Fruit fly (Drosophila melanogaster): Measurements from ENCODE around the gene eater.
A peak's percentile ranks its signal among the peaks of the same experiment; 100 is the strongest.

eater gene

DNA sequence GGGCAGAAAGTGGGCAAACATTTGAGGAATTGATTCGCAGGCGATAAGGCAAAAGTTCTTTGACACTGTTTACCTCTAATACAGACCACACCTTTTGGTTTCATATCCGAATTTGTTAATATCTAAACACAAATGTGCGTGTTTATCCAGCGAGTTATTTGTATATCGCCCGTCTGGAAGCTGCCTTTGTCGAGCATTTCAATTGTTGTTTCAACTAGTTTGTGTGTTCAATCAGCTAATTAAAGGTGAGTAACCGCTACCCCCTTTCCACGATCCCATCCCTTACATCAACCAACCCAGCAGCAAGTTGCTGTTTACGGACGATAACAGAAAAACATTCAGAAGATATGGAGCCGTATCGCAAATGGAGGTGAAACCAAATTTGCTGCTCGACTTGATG, 31.9 kb upstream of the eater start (continued):
- TF ChIP-seq CG18011 (GFP tag; optimal IDR thresholded peaks at IDR 0.05) (peak; percentile 24), wek (GFP tag; optimal IDR thresholded peaks at IDR 0.05) (peak; percentile 58), Sox100B (GFP tag; optimal IDR thresholded peaks at IDR 0.05) (no peak), CG12659 (GFP tag; optimal IDR thresholded peaks at IDR 0.05) (peak; percentile 48), CG14860 (GFP tag; IDR thresholded peaks at IDR 0.05; ENCODE audit: partially characterized antibody) (no peak), CG17912 (GFP tag; optimal IDR thresholded peaks at IDR 0.05) (no peak), CG11695 (GFP tag; IDR thresholded peaks at IDR 0.05) (0 out of 3 replicates have a peak, but pooled peaks have one; percentile 42), unc-4 (GFP tag; IDR thresholded peaks at IDR 0.05; ENCODE audit: partially characterized antibody) (no peak), CG30431 (GFP tag; optimal IDR thresholded peaks at IDR 0.05) (no peak), Aef1 (GFP tag; IDR thresholded peaks at IDR 0.05) (no peak), CG7987 (GFP tag; optimal IDR thresholded peaks at IDR 0.05) (peak; percentile 75), nau (GFP tag; optimal IDR thresholded peaks at IDR 0.05) (no peak), org-1 (GFP tag; optimal IDR thresholded peaks at IDR 0.05) (peak; percentile 60), Mrtf (GFP tag; IDR thresholded peaks at IDR 0.05) (0 out of 3 replicates have a peak, but pooled peaks have one; percentile 29), croc (GFP tag; conservative IDR thresholded peaks at IDR 0.05) (no peak), Rfx (GFP tag; IDR thresholded peaks at IDR 0.05) (peak; percentile 77), CG17829 (tag; optimal IDR thresholded peaks at IDR 0.05) (no peak), tio (GFP tag; optimal IDR thresholded peaks at IDR 0.05) (no peak), CG13624 (GFP tag; optimal IDR thresholded peaks at IDR 0.05) (peak; percentile 32), eyg (GFP tag; optimal IDR thresholded peaks at IDR 0.05) (peak; percentile 43), Scr (GFP tag; IDR thresholded peaks at IDR 0.05; ENCODE audit: partially characterized antibody) (no peak), CG9727 (GFP tag; optimal IDR thresholded peaks at IDR 0.05) (peak; percentile 30), pfk (GFP tag; optimal IDR thresholded peaks at IDR 0.05) (no peak), az2 (GFP tag; optimal IDR thresholded peaks at IDR 0.05) (no peak), CG6272 (GFP tag; IDR thresholded peaks at IDR 0.05) (no peak), shn (GFP tag; optimal IDR thresholded peaks at IDR 0.05) (peak; percentile 33), CG6791 (GFP tag; IDR thresholded peaks at IDR 0.05; ENCODE audit: partially characterized antibody) (no peak), Awh (GFP tag; IDR thresholded peaks at IDR 0.05) (0 out of 2 replicates have a peak, but pooled peaks have one; percentile 19), vvl (GFP tag; IDR thresholded peaks at IDR 0.05) (peak; percentile 44; the same call in 1 of the 2 replicates), CG18764 (GFP tag; optimal IDR thresholded peaks at IDR 0.05) (peak; percentile 24), bowl (GFP tag; IDR thresholded peaks at IDR 0.05) (no peak), bcd (GFP tag; optimal IDR thresholded peaks at IDR 0.05) (peak; percentile 35), tx (GFP tag; optimal IDR thresholded peaks at IDR 0.05) (no peak), CG12104 (GFP tag; optimal IDR thresholded peaks at IDR 0.05) (no peak), HLH4C (GFP tag; IDR thresholded peaks at IDR 0.05; ENCODE audit: partially characterized antibody) (no peak), slbo (GFP tag; IDR thresholded peaks at IDR 0.05) (no peak), CG2202 (tag; optimal IDR thresholded peaks at IDR 0.05) (no peak), MBD-R2 (GFP tag; IDR thresholded peaks at IDR 0.05) (no peak; the same call in 1 of the 2 replicates), PHDP (tag; optimal IDR thresholded peaks at IDR 0.05) (peak; percentile 57), esg (GFP tag; conservative IDR thresholded peaks at IDR 0.05) (no peak), Gug (GFP tag; IDR thresholded peaks at IDR 0.05) (no peak), D19B (GFP tag; optimal IDR thresholded peaks at IDR 0.05) (no peak), CG13296 (GFP tag; optimal IDR thresholded peaks at IDR 0.05) (peak; percentile 61), CG4707 (GFP tag; optimal IDR thresholded peaks at IDR 0.05) (no peak), CG4328 (GFP tag; optimal IDR thresholded peaks at IDR 0.05) (peak; percentile 40), Hr3 (GFP tag; optimal IDR thresholded peaks at IDR 0.05) (no peak), E2f1 (GFP tag; IDR thresholded peaks at IDR 0.05) (no peak), Dref (GFP tag; IDR thresholded peaks at IDR 0.05) (no peak), pho (GFP tag; optimal IDR thresholded peaks at IDR 0.05) (peak; percentile 70), CG7963 (GFP tag; IDR thresholded peaks at IDR 0.05; ENCODE audit: partially characterized antibody) (no peak), pita (GFP tag; optimal IDR thresholded peaks at IDR 0.05) (no peak)
